Fruit fly (Drosophila melanogaster): ENCODE results near the gene CG10907.

DNA sequence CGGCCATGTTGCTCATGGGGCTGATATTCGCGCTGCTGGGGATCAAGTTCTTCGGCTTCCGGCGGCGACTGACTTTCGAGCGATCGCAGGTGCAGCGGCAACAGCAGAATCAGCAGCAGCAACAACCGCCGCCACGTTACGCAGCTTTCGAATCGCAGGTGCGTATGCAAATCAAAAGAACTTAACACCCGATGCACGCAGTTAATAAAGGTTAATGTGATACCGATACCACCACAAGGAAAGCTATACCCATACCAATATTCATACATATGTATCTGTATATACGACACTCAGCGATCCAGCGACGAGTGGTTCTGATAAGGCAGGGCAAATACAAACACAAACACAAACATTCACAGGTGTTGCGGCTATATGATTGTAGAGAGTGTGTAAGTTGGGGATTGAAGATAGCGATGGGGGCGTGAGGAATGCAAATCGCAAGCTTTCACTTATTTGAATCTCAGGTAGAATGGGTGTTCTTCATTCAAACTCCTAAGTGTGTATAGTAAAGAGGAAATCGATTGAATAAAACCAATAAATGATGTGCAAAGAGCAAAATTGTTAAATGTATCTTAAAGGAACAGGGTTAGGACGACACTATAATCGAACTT, 15.9 kb upstream of the CG10907 start:
- TF ChIP-seq EcR (GFP tag; optimal IDR thresholded peaks at IDR 0.05): no peak
- no peak for TF ChIP-seq psq (optimal IDR thresholded peaks at IDR 0.05)
- no peak for TF ChIP-seq usp (GFP tag; optimal IDR thresholded peaks at IDR 0.05)
- no peak for TF ChIP-seq CG8478 (optimal IDR thresholded peaks at IDR 0.05)
